Fruit fly (Drosophila melanogaster) whole organism, embryonic: ENCODE data around the gene CG43055.

Source experiments
- ATbp ChIP-seq: fragments of 200-800 bp; sonication (Bioruptor generic); optimal IDR thresholded peaks from 2 replicates; lab custom pipeline; 2017; ENCODE audit warnings: missing biosample characterization, mild to moderate bottlenecking, missing genetic modification characterization, missing genetic modification reagents
- Abd-B ChIP-seq: fragments of 200-800 bp; sonication (Bioruptor generic); optimal IDR thresholded peaks from 2 replicates; lab custom pipeline; 2018; ENCODE audit warnings: missing biosample characterization, mild to moderate bottlenecking, missing genetic modification characterization, moderate library complexity
- Antp ChIP-seq: fragments of 200-800 bp; sonication (Bioruptor generic); optimal IDR thresholded peaks from 3 replicates; lab custom pipeline; 2016; ENCODE audit warnings: missing biosample characterization, missing genetic modification characterization
- Atf6 ChIP-seq: fragments of 200-800 bp; sonication (Bioruptor generic); IDR thresholded peaks from 2 replicates; pipeline ENCODE4 v1.3.6; 2022; ENCODE audit warnings: missing biosample characterization, missing genetic modification characterization
- CG10366 ChIP-seq: fragments of 200-800 bp; sonication (Bioruptor generic); IDR thresholded peaks from 2 replicates; pipeline ENCODE4 v1.3.6; 2022; ENCODE audit warnings: missing biosample characterization, missing genetic modification characterization
- CG11085 ChIP-seq: fragments of 200-800 bp; sonication (Bioruptor generic); IDR thresholded peaks from 2 replicates; pipeline ENCODE4 v1.3.6; 2022; ENCODE audit warnings: missing biosample characterization, missing genetic modification characterization
- CG11247 ChIP-seq: fragments of 200-800 bp; sonication (Bioruptor generic); IDR thresholded peaks from 2 replicates; pipeline ENCODE4 v1.3.6; 2022; ENCODE audit warnings: missing biosample characterization, missing genetic modification characterization
- CG12942 ChIP-seq: fragments of 200-800 bp; sonication (Bioruptor generic); optimal IDR thresholded peaks from 3 replicates; lab custom pipeline; 2016; ENCODE audit warnings: missing biosample characterization, missing genetic modification characterization
- CG13424 ChIP-seq: fragments of 200-800 bp; sonication (Bioruptor generic); optimal IDR thresholded peaks from 2 replicates; lab custom pipeline; 2019; ENCODE audit warnings: missing biosample characterization, mild to moderate bottlenecking, missing genetic modification characterization, moderate library complexity
- CG13775 ChIP-seq: fragments of 200-800 bp; sonication (Bioruptor generic); optimal IDR thresholded peaks from 3 replicates; lab custom pipeline; 2017; ENCODE audit warnings: missing biosample characterization, mild to moderate bottlenecking, missing genetic modification characterization
- CG14050 ChIP-seq: fragments of 200-800 bp; sonication (Bioruptor generic); IDR thresholded peaks from 3 replicates; pipeline ENCODE4 v1.3.6; 2022; ENCODE audit warnings: missing biosample characterization, missing genetic modification characterization
- CG14965 ChIP-seq: fragments of 200-800 bp; sonication (Bioruptor generic); optimal IDR thresholded peaks from 2 replicates; lab custom pipeline; 2016; ENCODE audit warnings: missing biosample characterization, missing genetic modification characterization, borderline replicate concordance
- CG1529 ChIP-seq: fragments of 200-800 bp; sonication (Bioruptor generic); optimal IDR thresholded peaks from 3 replicates; lab custom pipeline; 2018; ENCODE audit warnings: missing biosample characterization, missing genetic modification characterization
- CG17829 ChIP-seq: fragments of 200-800 bp; optimal IDR thresholded peaks from 2 replicates; lab custom pipeline; 2019; ENCODE audit warnings: missing biosample characterization, mild to moderate bottlenecking, missing genetic modification characterization, moderate library complexity
- CG2202 ChIP-seq: fragments of 200-800 bp; sonication (Bioruptor generic); optimal IDR thresholded peaks from 2 replicates; lab custom pipeline; 2018; ENCODE audit warnings: missing biosample characterization, mild to moderate bottlenecking, missing genetic modification characterization
- CG2875 ChIP-seq: fragments of 200-800 bp; sonication (Bioruptor generic); optimal IDR thresholded peaks from 2 replicates; lab custom pipeline; 2017; ENCODE audit warnings: missing biosample characterization, mild to moderate bottlenecking, missing genetic modification characterization, missing genetic modification reagents
- CG30020 ChIP-seq: fragments of 200-800 bp; optimal IDR thresholded peaks from 2 replicates; lab custom pipeline; 2019; ENCODE audit warnings: missing biosample characterization, mild to moderate bottlenecking, missing genetic modification characterization, moderate library complexity
- CG3163 ChIP-seq: fragments of 200-800 bp; sonication (Bioruptor generic); optimal IDR thresholded peaks from 3 replicates; lab custom pipeline; 2016; ENCODE audit warnings: missing biosample characterization, missing genetic modification characterization
- CG32772 ChIP-seq: fragments of 200-800 bp; sonication (Bioruptor generic); IDR thresholded peaks from 2 replicates; pipeline ENCODE4 v1.3.6; 2022; ENCODE audit warnings: missing biosample characterization, missing genetic modification characterization
- CG4820 ChIP-seq: fragments of 200-800 bp; sonication (Bioruptor generic); optimal IDR thresholded peaks from 3 replicates; lab custom pipeline; 2016; ENCODE audit warnings: missing biosample characterization, missing genetic modification characterization
- CG7928 ChIP-seq: fragments of 200-800 bp; sonication (Bioruptor generic); optimal IDR thresholded peaks from 2 replicates; lab custom pipeline; 2017; ENCODE audit warnings: missing biosample characterization, mild to moderate bottlenecking, missing genetic modification characterization
- CG8359 ChIP-seq: fragments of 200-800 bp; sonication (Bioruptor generic); optimal IDR thresholded peaks from 2 replicates; lab custom pipeline; 2017; ENCODE audit warnings: missing biosample characterization, mild to moderate bottlenecking, missing genetic modification characterization, borderline replicate concordance
- CG8478 ChIP-seq: fragments of >200 bp; optimal IDR thresholded peaks from 2 replicates; lab custom pipeline; 2018
- Camta ChIP-seq: fragments of 200-800 bp; sonication (Bioruptor generic); optimal IDR thresholded peaks from 2 replicates; lab custom pipeline; 2016; ENCODE audit warnings: missing biosample characterization, missing genetic modification characterization
- D ChIP-seq, 2 experiments: fragments of 200-800 bp in 1 of 2; fragments of >200 bp in 1 of 2; sonication (Bioruptor generic) in 1 of 2; optimal IDR thresholded peaks; 2 replicates in 1 of 2; 3 replicates in 1 of 2; lab custom pipeline; 2017; ENCODE audit warnings: mild to moderate bottlenecking in 1 of 2, missing biosample characterization in 1 of 2, missing genetic modification characterization in 1 of 2, missing genetic modification reagents in 1 of 2
- D19B ChIP-seq: fragments of 200-800 bp; sonication (Bioruptor generic); optimal IDR thresholded peaks from 2 replicates; lab custom pipeline; 2017; ENCODE audit warnings: missing biosample characterization, mild to moderate bottlenecking, missing genetic modification characterization
- Dad ChIP-seq: fragments of 200-800 bp; sonication (Bioruptor generic); optimal IDR thresholded peaks from 3 replicates; lab custom pipeline; 2016; ENCODE audit warnings: missing biosample characterization, missing genetic modification characterization
- Hand ChIP-seq: fragments of 200-800 bp; sonication (Bioruptor generic); optimal IDR thresholded peaks from 2 replicates; lab custom pipeline; 2017; ENCODE audit warnings: mild to moderate bottlenecking, missing biosample characterization, missing genetic modification reagents, missing genetic modification characterization
- Hey ChIP-seq: fragments of 200-800 bp; sonication (Bioruptor generic); optimal IDR thresholded peaks from 3 replicates; lab custom pipeline; 2018; ENCODE audit warnings: missing biosample characterization, mild to moderate bottlenecking, missing genetic modification characterization
- Hr39 ChIP-seq: fragments of >200 bp; optimal IDR thresholded peaks from 2 replicates; lab custom pipeline; 2017
- Hr51 ChIP-seq, 2 experiments: fragments of 200-800 bp; sonication (Bioruptor generic); optimal IDR thresholded peaks; 2 replicates in 1 of 2; 3 replicates in 1 of 2; lab custom pipeline; 2016 to 2018; ENCODE audit warnings: missing biosample characterization in 2 of 2, missing genetic modification characterization in 2 of 2, mild to moderate bottlenecking in 1 of 2, moderate library complexity in 1 of 2
- Kr ChIP-seq: fragments of 200-800 bp; sonication (Bioruptor generic); optimal IDR thresholded peaks from 2 replicates; lab custom pipeline; 2017; ENCODE audit warnings: missing biosample characterization, mild to moderate bottlenecking, missing genetic modification characterization
- Neu2 ChIP-seq: fragments of 200-800 bp; sonication (Bioruptor generic); optimal IDR thresholded peaks from 3 replicates; lab custom pipeline; 2016; ENCODE audit warnings: missing biosample characterization, missing genetic modification characterization, borderline replicate concordance
- Ravus ChIP-seq: fragments of 200-800 bp; sonication (Bioruptor generic); IDR thresholded peaks from 2 replicates; pipeline ENCODE4 v1.3.6; 2022; ENCODE audit warnings: missing biosample characterization, missing genetic modification characterization
- Rx ChIP-seq: fragments of 200-800 bp; sonication (Bioruptor generic); IDR thresholded peaks from 2 replicates; pipeline ENCODE4 v1.3.6; 2022; ENCODE audit warnings: missing biosample characterization, missing genetic modification characterization
- Side ChIP-seq: fragments of 200-800 bp; sonication (Bioruptor generic); optimal IDR thresholded peaks from 2 replicates; lab custom pipeline; 2016; ENCODE audit warnings: missing biosample characterization, missing genetic modification characterization
- Sox102F ChIP-seq: fragments of 200-800 bp; sonication (Bioruptor generic); optimal IDR thresholded peaks from 2 replicates; lab custom pipeline; 2018; ENCODE audit warnings: missing biosample characterization, mild to moderate bottlenecking, missing genetic modification characterization, moderate library complexity
- ab ChIP-seq: fragments of 200-800 bp; sonication (Bioruptor generic); optimal IDR thresholded peaks from 2 replicates; lab custom pipeline; 2016; ENCODE audit warnings: missing biosample characterization, missing genetic modification characterization
- cas ChIP-seq: fragments of 200-800 bp; sonication (Bioruptor generic); IDR thresholded peaks from 2 replicates; pipeline ENCODE4 v1.3.6; 2022; ENCODE audit warnings: missing biosample characterization, missing genetic modification characterization
- cato ChIP-seq: fragments of 200-800 bp; sonication (Bioruptor generic); optimal IDR thresholded peaks from 2 replicates; lab custom pipeline; 2016; ENCODE audit warnings: missing biosample characterization, missing genetic modification characterization, borderline replicate concordance
- cg ChIP-seq: fragments of 200-800 bp; sonication (Bioruptor generic); optimal IDR thresholded peaks from 3 replicates; lab custom pipeline; 2019; ENCODE audit warnings: missing biosample characterization, mild to moderate bottlenecking, missing genetic modification characterization, moderate library complexity
- chn ChIP-seq: fragments of 200-800 bp; sonication (Bioruptor generic); optimal IDR thresholded peaks from 2 replicates; lab custom pipeline; 2016; ENCODE audit warnings: missing biosample characterization, missing genetic modification characterization
- ems ChIP-seq: fragments of 200-800 bp; sonication (Bioruptor generic); optimal IDR thresholded peaks from 3 replicates; lab custom pipeline; 2016; ENCODE audit warnings: missing biosample characterization, missing genetic modification characterization
- jigr1 ChIP-seq: fragments of 200-800 bp; sonication (Bioruptor generic); IDR thresholded peaks from 3 replicates; pipeline ENCODE4 v1.3.6; 2022; ENCODE audit warnings: missing biosample characterization, missing genetic modification characterization
- oc ChIP-seq: fragments of 200-800 bp; sonication (Bioruptor generic); optimal IDR thresholded peaks from 2 replicates; lab custom pipeline; 2018; ENCODE audit warnings: missing biosample characterization, mild to moderate bottlenecking, missing genetic modification characterization, moderate library complexity
- pita ChIP-seq: fragments of 200-800 bp; sonication (Bioruptor generic); optimal IDR thresholded peaks from 2 replicates; lab custom pipeline; 2017; ENCODE audit warnings: missing biosample characterization, mild to moderate bottlenecking, missing genetic modification characterization
- ranshi ChIP-seq: fragments of 200-800 bp; sonication (Bioruptor generic); IDR thresholded peaks from 2 replicates; pipeline ENCODE4 v1.3.6; 2022; ENCODE audit warnings: missing biosample characterization, missing genetic modification characterization
- slbo ChIP-seq: fragments of 200-800 bp; sonication (Bioruptor generic); IDR thresholded peaks from 2 replicates; pipeline ENCODE4 v1.3.6; 2022; ENCODE audit warnings: missing biosample characterization, missing genetic modification characterization
- slou ChIP-seq: fragments of 200-800 bp; sonication (Bioruptor generic); optimal IDR thresholded peaks from 3 replicates; lab custom pipeline; 2016; ENCODE audit warnings: missing biosample characterization, missing genetic modification characterization
- trem ChIP-seq: fragments of 200-800 bp; optimal IDR thresholded peaks from 3 replicates; lab custom pipeline; 2019; ENCODE audit warnings: missing biosample characterization, mild to moderate bottlenecking, missing genetic modification characterization, moderate library complexity
- ttk ChIP-seq: fragments of 200-800 bp; sonication (Bioruptor generic); IDR thresholded peaks from 2 replicates; pipeline ENCODE4 v2.1.2; 2022; ENCODE audit warnings: missing biosample characterization, missing genetic modification characterization

Gene CG43055

DNA sequence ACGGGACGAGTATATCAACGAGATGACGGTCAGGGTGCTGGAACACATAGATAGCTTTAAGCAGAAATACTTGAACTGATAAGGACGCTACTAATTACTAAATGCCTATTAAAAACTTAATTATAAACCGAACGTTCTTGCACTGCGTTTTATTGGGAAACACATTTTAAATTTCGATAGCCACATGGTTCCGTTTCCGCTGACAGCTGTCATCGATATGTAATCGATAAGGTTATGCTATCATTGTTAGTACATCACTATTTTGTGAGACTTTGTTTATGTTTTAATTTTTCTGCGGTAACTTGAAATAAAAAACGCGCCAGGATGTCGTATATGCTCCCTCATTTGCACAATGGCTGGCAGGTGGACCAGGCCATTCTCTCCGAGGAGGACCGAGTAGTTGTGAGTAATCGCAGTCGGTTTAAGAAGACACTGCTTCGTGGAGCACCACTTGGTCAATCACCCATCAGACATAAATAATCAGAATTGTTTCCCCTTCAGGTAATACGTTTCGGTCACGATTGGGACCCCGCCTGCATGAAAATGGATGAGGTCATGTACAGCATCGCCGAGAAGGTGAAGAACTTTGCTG, 7.8 kb upstream of the CG43055 start, which contains the start of gene Dim1 (continued):
- TF ChIP-seq CG4820 (GFP tag; lab: Kevin White, UChicago), result no peak
- TF ChIP-seq CG13775 (GFP tag; lab: Kevin White, UChicago), result peak; percentile 31
- TF ChIP-seq ems (GFP tag; lab: Kevin White, UChicago), result peak; percentile 15
- TF ChIP-seq CG1529, result no peak
- TF ChIP-seq ab (GFP tag; lab: Kevin White, UChicago), result no peak
- no peak for TF ChIP-seq Sox102F
- no peak for TF ChIP-seq cato (GFP tag; lab: Kevin White, UChicago)
- no peak for TF ChIP-seq ATbp (GFP tag; lab: Kevin White, UChicago)
- TF ChIP-seq oc (tag; lab: Kevin White, UChicago), result no peak
- TF ChIP-seq Antp (GFP tag; lab: Kevin White, UChicago), result no peak
- TF ChIP-seq CG2202 (tag; lab: Kevin White, UChicago), result no peak
- no peak for TF ChIP-seq CG11085
- TF ChIP-seq CG14050 (GFP tag; lab: Robert Waterston, UW), result no peak
- TF ChIP-seq Rx, result no peak
- TF ChIP-seq CG8478, result no peak
- TF ChIP-seq Ravus, result no peak
- no peak for TF ChIP-seq Neu2 (GFP tag; lab: Kevin White, UChicago)
- TF ChIP-seq Hand, result no peak
- TF ChIP-seq cas (GFP tag; lab: Robert Waterston, UW), result no peak
- TF ChIP-seq ranshi (GFP tag; lab: Robert Waterston, UW), result no peak
- no peak for TF ChIP-seq ttk
- TF ChIP-seq CG17829, result no peak
- TF ChIP-seq Hr51 (GFP tag; optimal IDR thresholded peaks at IDR 0.05; lab: Kevin White, UChicago), result no peak
- TF ChIP-seq D19B, result no peak
- no peak for TF ChIP-seq cg (GFP tag; lab: Kevin White, UChicago)
- peak; percentile 33 for TF ChIP-seq CG2875 (GFP tag; lab: Kevin White, UChicago)
- no peak for TF ChIP-seq Hr39 (lab: Kevin White, UChicago)
- TF ChIP-seq slbo (GFP tag; lab: Robert Waterston, UW), result no peak
- no peak for TF ChIP-seq CG13424 (tag; lab: Kevin White, UChicago)
- no peak for TF ChIP-seq jigr1 (GFP tag; lab: Robert Waterston, UW)
- TF ChIP-seq Camta (GFP tag; lab: Kevin White, UChicago), result peak; percentile 49
- no peak for TF ChIP-seq CG8359 (GFP tag; lab: Kevin White, UChicago)
- no peak for TF ChIP-seq pita (GFP tag; lab: Kevin White, UChicago)
- no peak for TF ChIP-seq Abd-B
- TF ChIP-seq slou (GFP tag; lab: Kevin White, UChicago), result no peak
- no peak for TF ChIP-seq Atf6 (GFP tag; lab: Robert Waterston, UW)
- TF ChIP-seq trem, result peak; percentile 28
- no peak for TF ChIP-seq CG7928 (GFP tag; lab: Kevin White, UChicago)
- TF ChIP-seq CG11247 (GFP tag; lab: Robert Waterston, UW), result no peak
- TF ChIP-seq CG32772 (GFP tag; lab: Robert Waterston, UW), result no peak
- no peak for TF ChIP-seq chn (GFP tag; lab: Kevin White, UChicago)
- no peak for TF ChIP-seq CG30020 (tag; lab: Kevin White, UChicago)
- TF ChIP-seq CG14965 (GFP tag; lab: Kevin White, UChicago), result no peak
- peak; percentile 5 for TF ChIP-seq CG3163
- peak; percentile 25 for TF ChIP-seq Side (GFP tag; lab: Kevin White, UChicago)
- peak; percentile 50 for TF ChIP-seq Dad (GFP tag; lab: Kevin White, UChicago)
- TF ChIP-seq D (optimal IDR thresholded peaks at IDR 0.05; lab: Kevin White, UChicago), result no peak
- no peak for TF ChIP-seq D (GFP tag; optimal IDR thresholded peaks at IDR 0.05; lab: Kevin White, UChicago)
- no peak for TF ChIP-seq CG12942 (GFP tag; lab: Kevin White, UChicago)
- TF ChIP-seq Kr, result no peak
- TF ChIP-seq CG10366 (GFP tag; lab: Robert Waterston, UW), result no peak; the same call in 1 of the 2 replicates
- TF ChIP-seq Hey, result no peak
